Worm (Caenorhabditis elegans): ENCODE measurements around the gene gnrr-7.

The gnrr-7 gene

DNA sequence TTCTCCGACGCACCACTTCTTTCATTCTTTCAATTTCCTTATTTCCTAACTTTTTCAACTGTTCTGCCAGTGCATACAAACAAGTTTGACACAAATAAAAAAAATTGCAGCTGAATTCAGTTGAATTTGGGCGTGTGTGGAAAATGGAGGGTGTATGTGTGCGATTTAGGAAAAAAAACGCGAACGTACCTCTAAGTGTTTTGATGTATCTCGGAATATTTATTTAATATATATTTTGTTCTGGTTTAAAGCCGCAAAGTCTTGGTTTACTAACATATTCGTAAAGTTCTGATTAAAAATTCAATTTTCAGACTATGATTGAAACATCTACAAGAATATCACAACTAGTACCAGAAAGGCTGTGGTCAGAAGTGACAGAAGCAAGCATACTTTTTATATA is at the start of gene gnrr-7:
TSS of gene gnrr-7 (plus strand) at position 301 of the 400 bp plus-strand sequence.
- no peak for TF ChIP-seq him-1 (tag; optimal IDR thresholded peaks at IDR 0.05)
- no peak for TF ChIP-seq W03F9.2 (tag; optimal IDR thresholded peaks at IDR 0.05)
- TF ChIP-seq dao-5 (tag; optimal IDR thresholded peaks at IDR 0.05), result no peak

DNA sequence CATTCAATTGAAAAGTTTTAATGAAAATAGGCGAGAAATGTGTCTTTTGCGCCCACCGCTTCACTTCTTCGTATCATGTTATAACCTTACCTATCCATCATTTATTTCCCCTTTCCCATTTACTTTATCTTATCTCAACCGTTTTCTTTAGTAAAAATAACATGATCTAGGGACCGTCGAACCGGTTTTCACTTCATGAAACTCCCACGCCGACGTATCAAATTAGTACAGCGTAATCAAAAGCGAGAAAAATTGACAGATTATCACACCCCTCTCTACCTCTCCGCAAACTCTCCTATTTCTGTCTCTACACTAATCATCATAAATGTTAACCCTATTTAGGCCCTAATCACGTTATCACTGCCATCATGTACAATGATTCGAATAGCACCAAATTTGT is 48.6 kb upstream of the gnrr-7 start:
- TF ChIP-seq W03F9.2 (tag; optimal IDR thresholded peaks at IDR 0.05) (no peak), him-1 (tag; optimal IDR thresholded peaks at IDR 0.05) (no peak), dao-5 (tag; optimal IDR thresholded peaks at IDR 0.05) (no peak)

DNA sequence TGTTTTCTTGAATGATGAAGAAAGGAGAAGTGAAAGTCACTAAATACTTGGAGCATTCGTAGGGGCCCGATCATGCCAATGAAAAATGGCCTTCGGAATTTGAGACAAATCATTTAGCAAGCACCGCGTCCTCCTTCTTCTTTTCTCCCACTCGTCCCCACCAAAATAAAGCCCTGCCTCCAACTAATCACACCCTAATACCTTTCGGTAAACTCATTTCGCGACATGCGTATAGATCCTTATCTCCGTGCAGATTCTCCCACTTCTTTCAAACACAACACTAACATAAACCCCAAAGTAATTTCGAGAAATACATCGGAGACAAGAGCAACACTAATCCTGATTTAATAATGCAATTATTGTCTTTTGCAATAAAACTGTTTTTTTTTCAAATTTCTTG is 48.0 kb upstream of the gnrr-7 start:
- TF ChIP-seq him-1 (tag; optimal IDR thresholded peaks at IDR 0.05), result no peak
- TF ChIP-seq dao-5 (tag; optimal IDR thresholded peaks at IDR 0.05), result no peak
- no peak for TF ChIP-seq W03F9.2 (tag; optimal IDR thresholded peaks at IDR 0.05)

DNA sequence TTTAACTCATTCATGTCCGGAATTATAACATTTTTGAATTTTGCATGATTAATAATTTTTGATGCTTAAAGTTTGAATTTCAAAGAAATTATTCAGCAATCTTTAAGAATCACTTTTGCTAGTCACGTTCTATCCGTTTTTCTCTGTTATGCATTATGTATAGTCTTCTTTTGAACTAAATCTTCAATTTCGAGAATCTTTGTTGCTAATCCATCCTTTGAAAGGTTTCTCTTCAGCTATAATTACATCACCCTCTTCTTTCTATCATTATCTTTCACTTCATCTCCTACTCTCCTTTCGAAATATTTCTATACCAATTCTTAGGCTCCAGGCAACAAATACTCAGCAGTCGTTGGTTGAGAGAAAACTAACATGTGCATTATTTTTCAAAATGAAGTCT is 34.1 kb upstream of the gnrr-7 start:
- TF ChIP-seq W03F9.2 (tag; optimal IDR thresholded peaks at IDR 0.05), result no peak
- TF ChIP-seq dao-5 (tag; optimal IDR thresholded peaks at IDR 0.05), result no peak
- TF ChIP-seq him-1 (tag; optimal IDR thresholded peaks at IDR 0.05), result no peak

DNA sequence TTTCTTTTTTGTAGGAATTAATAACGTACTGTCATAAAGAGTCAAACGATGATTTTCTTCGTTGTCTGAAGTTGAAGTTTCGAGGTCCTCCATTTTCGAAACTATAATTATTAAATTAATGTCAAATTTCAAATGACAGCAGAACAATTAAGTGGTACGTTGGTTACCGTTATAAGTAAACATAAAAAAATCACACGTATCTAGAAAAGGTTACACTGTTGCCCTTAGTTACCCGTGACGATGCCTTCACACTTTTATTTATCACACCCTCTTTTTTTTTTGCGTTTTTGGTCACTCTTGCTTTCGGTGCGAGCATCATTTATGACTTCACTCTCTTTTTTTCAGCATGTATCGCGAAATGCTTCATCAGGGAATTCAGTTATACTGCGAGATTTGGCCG is 32.9 kb upstream of the gnrr-7 start, which contains the start of the genes C05C9.3 and C05C9.2:
TSS of gene C05C9.3 (minus strand) at position 101 of the 400 bp plus-strand sequence.
TSS of gene C05C9.2 (plus strand) at position 346 of the 400 bp plus-strand sequence.
- TF ChIP-seq him-1 (tag; optimal IDR thresholded peaks at IDR 0.05) (no peak), dao-5 (tag; optimal IDR thresholded peaks at IDR 0.05) (no peak), W03F9.2 (tag; optimal IDR thresholded peaks at IDR 0.05) (no peak)

DNA sequence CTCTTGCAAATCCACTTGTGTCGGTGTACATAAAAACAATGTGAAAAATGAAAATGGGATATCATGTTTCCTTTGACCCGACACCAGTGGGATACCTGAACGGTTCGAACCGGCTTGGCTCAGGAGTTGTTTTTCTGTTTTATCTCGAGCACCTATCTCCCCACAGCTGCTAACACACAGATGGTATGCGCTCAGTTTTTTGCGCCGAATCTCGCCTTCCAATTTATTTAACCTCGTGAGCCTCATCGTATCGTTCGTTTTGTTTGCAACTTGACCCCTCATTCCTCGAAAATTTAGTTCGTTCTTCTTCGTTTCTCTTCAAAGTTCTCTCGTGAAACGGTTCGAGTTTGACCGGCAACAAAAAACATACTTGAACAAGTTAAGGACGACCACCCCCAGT is 25.1 kb upstream of the gnrr-7 start, which contains the start of gene C05C9.1:
TSS of gene C05C9.1 (plus strand) at position 301 of the 400 bp plus-strand sequence.
- TF ChIP-seq W03F9.2 (tag; optimal IDR thresholded peaks at IDR 0.05), result no peak
- TF ChIP-seq dao-5 (tag; optimal IDR thresholded peaks at IDR 0.05), result no peak
- no peak for TF ChIP-seq him-1 (tag; optimal IDR thresholded peaks at IDR 0.05)

DNA sequence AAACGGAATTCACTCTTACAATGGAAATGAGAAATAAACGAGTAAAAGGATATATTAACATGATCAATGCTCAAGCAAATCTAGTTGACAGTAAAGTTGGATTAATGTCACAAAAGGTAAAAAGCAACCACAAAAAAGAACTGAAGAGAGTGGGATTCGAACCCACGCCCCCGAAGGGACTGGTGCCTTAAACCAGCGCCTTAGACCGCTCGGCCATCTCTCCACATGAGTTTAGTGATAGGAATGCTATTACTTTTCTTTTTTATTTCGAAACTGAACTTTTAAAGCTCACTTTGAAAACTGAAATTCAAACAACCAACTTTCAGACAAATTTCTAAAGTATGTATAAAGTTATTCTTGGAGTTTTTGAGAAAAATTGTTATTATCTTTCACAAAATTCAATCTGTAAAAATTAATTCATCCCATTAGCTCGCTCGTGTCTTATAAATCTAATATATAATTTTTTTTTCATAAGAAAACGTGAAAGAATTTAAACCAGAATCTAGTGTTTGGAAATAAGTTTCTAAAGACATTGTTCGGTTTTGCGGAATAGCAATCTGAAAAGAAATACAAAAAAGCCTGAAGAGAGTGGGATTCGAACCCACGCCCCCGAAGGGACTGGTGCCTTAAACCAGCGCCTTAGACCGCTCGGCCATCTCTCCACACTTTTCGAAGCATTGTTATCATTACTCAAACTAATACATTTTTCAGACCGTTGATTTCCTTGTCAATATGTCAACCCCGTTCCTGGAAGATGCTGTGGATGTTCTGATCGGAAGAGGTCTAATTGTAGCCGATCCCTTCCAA is 22.6 kb upstream of the gnrr-7 start:
- no peak for TF ChIP-seq W03F9.2 (tag; optimal IDR thresholded peaks at IDR 0.05)
- no peak for TF ChIP-seq dao-5 (tag; optimal IDR thresholded peaks at IDR 0.05)
- no peak for TF ChIP-seq him-1 (tag; optimal IDR thresholded peaks at IDR 0.05)

DNA sequence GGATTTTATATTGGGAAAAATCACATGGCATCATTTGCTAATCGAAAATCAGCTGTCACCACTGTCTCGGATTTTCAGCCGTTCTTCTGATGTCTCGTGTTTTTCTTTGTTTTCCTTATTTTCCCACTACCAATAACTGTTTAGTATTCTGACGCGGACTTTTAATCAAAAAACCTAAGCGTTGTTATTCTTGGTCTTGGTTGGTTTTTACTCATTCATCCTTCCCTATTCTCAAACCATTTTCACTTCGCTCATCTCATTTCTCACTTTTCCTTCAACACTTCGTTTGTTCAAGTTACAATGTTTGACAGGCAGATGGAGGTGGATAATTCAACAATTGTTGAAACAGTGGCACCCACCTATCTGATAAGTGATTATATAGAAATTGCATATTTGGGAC is 7.0 kb upstream of the gnrr-7 start, which contains the start of gene gnrr-6:
TSS of gene gnrr-6 (plus strand) at position 301 of the 400 bp plus-strand sequence.
- no peak for TF ChIP-seq dao-5 (tag; optimal IDR thresholded peaks at IDR 0.05)
- TF ChIP-seq W03F9.2 (tag; optimal IDR thresholded peaks at IDR 0.05), result no peak
- no peak for TF ChIP-seq him-1 (tag; optimal IDR thresholded peaks at IDR 0.05)

DNA sequence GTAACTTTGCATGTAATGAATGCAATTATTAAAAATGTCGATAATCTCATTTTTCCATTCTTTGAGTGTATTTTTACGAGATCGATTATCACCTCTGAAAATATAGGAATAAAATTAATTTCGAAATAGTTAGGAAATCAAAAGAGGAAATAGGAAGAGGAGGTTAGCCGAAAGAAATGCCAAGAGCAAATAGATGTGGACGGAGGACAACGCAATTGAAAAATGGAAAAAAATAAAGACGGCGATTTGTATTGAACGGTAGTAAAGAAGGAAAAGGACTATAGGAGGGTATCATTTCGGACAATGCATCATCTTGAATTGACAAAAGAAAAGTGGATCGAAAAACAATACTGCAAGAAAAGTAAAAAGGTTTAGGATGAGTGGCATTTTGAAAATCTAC is 3.9 kb downstream of the gnrr-7 start, which contains the start of gene F13D2.1:
TSS of gene F13D2.1 (minus strand) at position 101 of the 400 bp plus-strand sequence.
- TF ChIP-seq dao-5 (tag; optimal IDR thresholded peaks at IDR 0.05), result no peak
- TF ChIP-seq W03F9.2 (tag; optimal IDR thresholded peaks at IDR 0.05), result no peak
- no peak for TF ChIP-seq him-1 (tag; optimal IDR thresholded peaks at IDR 0.05)

DNA sequence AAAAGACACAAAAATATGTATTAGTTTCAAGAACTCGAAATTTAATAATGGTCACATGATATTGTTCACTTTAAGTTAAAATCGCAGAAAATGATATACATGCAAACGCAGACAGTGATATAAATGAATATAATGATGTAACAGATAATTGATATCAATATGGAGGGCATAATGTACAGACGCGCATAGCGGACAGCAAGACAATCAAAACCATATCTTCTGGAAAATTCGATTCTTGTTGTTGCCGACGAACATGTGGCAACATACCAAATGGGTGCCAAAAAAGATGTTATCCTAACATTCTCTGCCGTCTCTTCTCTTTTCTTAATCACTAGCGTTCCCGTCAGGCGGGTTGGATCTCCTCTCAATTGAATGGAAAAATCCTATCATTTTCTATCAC is 4.8 kb downstream of the gnrr-7 start:
- TF ChIP-seq W03F9.2 (tag; optimal IDR thresholded peaks at IDR 0.05), result no peak
- TF ChIP-seq him-1 (tag; optimal IDR thresholded peaks at IDR 0.05), result no peak
- no peak for TF ChIP-seq dao-5 (tag; optimal IDR thresholded peaks at IDR 0.05)

DNA sequence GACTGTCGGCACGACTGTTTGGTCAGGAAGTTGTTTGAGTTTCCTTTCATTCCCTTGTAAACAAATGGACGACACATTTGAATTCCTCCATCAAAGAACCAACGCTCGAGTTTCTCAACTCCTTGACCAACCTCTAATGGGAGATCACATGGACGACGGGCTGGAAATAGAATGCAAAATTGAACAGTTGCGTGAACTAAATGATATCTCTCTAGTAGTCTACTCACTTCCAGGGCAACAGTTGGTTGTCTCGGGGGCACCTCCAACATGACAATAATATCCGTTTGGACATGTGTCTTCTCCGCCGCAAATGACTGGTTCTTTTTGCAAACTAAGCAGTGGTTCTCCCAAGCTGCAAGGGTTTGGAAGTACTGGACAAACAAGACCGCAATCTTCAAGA is 8.1 kb downstream of the gnrr-7 start:
- no peak for TF ChIP-seq dao-5 (tag; optimal IDR thresholded peaks at IDR 0.05)
- no peak for TF ChIP-seq him-1 (tag; optimal IDR thresholded peaks at IDR 0.05)
- no peak for TF ChIP-seq W03F9.2 (tag; optimal IDR thresholded peaks at IDR 0.05)

DNA sequence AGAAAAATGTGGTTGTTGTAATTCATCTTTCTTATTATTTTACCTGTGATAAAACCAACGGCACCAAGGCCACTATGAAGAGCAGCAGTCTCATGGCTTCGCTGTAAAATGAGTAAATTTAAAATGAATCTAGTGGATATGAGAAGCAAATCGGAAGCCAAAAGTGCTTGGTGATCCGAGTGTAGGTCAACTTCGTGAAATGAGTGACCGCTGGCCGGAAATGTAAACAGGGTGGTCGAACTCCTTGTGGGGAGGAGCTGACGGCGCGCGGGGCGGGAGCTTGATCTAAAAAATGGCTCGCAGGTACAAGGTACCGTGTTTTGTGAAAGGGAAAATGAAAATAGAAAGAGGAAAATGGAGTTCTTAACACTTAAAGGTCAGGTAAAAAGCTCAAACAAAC is 11.1 kb downstream of the gnrr-7 start, which contains the start of gene C34F6.1:
TSS of gene C34F6.1 (minus strand) at position 101 of the 400 bp plus-strand sequence.
- TF ChIP-seq dao-5 (tag; optimal IDR thresholded peaks at IDR 0.05) (no peak), W03F9.2 (tag; optimal IDR thresholded peaks at IDR 0.05) (no peak), him-1 (tag; optimal IDR thresholded peaks at IDR 0.05) (no peak)

DNA sequence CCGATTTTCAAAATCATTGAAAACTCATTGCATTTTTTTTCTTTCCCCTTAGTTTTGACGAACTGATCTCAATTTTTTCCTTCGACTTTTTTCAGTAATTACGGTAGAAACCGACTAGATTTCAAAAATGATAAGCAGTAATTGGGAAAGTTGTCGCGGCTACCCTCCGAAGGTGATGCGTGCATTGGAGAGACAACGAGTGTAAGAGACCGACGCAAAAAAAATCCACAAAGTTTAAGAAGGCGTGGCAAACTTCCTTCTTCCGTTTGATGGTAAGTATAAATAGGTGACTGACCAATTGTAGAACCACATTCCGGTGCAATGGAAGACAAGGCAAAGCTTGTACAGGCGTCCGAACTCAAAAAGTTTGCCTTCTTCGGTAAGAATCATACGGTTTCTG is 13.6 kb downstream of the gnrr-7 start, which contains the start of gene col-178:
TSS of gene col-178 (plus strand) at position 301 of the 400 bp plus-strand sequence.
- no peak for TF ChIP-seq dao-5 (tag; optimal IDR thresholded peaks at IDR 0.05)
- TF ChIP-seq him-1 (tag; optimal IDR thresholded peaks at IDR 0.05), result no peak
- no peak for TF ChIP-seq W03F9.2 (tag; optimal IDR thresholded peaks at IDR 0.05)

DNA sequence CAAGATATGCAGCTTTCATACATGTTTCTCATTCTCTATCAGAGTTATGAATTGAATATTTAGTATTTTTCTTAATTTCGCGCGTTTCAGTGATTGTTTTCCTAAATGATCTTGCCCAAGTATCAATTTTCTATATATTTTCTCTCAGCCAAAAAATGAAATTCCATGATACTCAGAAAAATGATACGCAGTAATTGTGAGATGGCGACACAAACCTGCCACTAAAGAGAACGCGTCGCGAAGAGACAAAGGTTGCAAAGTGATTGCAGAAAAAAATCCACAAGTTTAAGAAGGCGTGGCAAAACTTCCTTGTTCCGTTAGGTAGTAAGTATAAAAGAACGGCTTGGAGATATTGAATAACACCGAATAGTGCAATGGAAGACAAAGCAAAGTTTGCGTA is 15.6 kb downstream of the gnrr-7 start, which contains the start of gene col-179:
TSS of gene col-179 (plus strand) at position 301 of the 400 bp plus-strand sequence.
- TF ChIP-seq W03F9.2 (tag; optimal IDR thresholded peaks at IDR 0.05) (no peak), him-1 (tag; optimal IDR thresholded peaks at IDR 0.05) (no peak), dao-5 (tag; optimal IDR thresholded peaks at IDR 0.05) (no peak)
